Fruit fly (Drosophila melanogaster): ENCODE measurements around the gene CG31495.

DNA sequence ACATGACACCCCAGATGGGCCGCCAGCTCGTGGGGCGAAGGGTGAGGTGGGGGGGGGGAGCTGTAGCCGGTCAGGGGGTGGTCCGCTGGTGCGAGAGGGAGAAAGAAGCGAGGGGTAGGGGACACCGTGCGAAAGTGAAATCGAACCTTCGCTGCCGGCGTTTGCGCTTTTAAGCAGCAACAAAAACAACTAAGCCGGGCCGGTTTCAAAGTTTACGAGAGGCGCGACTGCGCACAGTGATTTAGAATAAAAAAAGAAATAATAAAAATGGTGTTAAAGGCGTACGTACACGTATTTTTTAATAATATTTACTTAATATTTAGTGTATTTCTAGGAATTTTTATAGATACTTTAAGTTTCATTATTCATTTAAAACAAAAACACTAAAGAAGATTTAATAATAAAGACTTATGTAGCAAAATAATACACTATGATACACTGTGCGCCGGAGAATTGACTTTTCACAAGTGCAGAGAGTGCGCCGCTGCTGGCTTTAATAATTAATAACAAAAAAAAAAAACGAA is 8.1 kb downstream of the CG31495 start:
- TF ChIP-seq cic (GFP tag; optimal IDR thresholded peaks at IDR 0.05) (no peak), CG7101 (tag; optimal IDR thresholded peaks at IDR 0.05) (peak; percentile 38), Mnt (GFP tag; optimal IDR thresholded peaks at IDR 0.05) (no peak), pad (GFP tag; optimal IDR thresholded peaks at IDR 0.05) (no peak), tj (GFP tag; optimal IDR thresholded peaks at IDR 0.05) (peak; percentile 65), Hr96 (GFP tag; optimal IDR thresholded peaks at IDR 0.05) (no peak), CG14711 (tag; optimal IDR thresholded peaks at IDR 0.05) (no peak), CG5204 (GFP tag; optimal IDR thresholded peaks at IDR 0.05) (no peak), toe (GFP tag; optimal IDR thresholded peaks at IDR 0.05) (no peak), cnc (optimal IDR thresholded peaks at IDR 0.05) (no peak)
